Worm (Caenorhabditis elegans) whole organism, young adult: ENCODE data around the gene ZC132.9.
"Not testable (repeated sequence)": the region's sequence is repeated elsewhere in the genome, so short reads cannot be mapped to it uniquely, and the experiment has no call there.

Source experiments
- F52B5.7 ChIP-seq: sonication (generic microtip); optimal IDR thresholded peaks from 2 replicates; lab custom pipeline; 2016; ENCODE audit warnings: mild to moderate bottlenecking, missing genetic modification characterization, missing compliant biosample characterization
- ama-1 ChIP-seq, 3 experiments: fragments of 150-350 bp in 1 of 3; sonication (generic microtip) in 2 of 3; optimal IDR thresholded peaks; 2 replicates each; lab custom pipeline; 2014 to 2018; ENCODE audit warnings: missing biosample characterization in 2 of 3, missing genetic modification characterization in 2 of 3, missing genetic modification reagents in 2 of 3
- ceh-27 ChIP-seq: fragments of 200-800 bp; sonication (Bioruptor generic); optimal IDR thresholded peaks from 2 replicates; lab custom pipeline; 2018; ENCODE audit warnings: mild to moderate bottlenecking, missing genetic modification characterization, moderate library complexity, missing compliant biosample characterization
- dpff-1 ChIP-seq: sonication (generic microtip); optimal IDR thresholded peaks from 2 replicates; lab custom pipeline; 2017; ENCODE audit warnings: mild to moderate bottlenecking, missing genetic modification characterization, missing compliant biosample characterization
- hmg-1.2 ChIP-seq: fragments of 200-800 bp; sonication (Bioruptor generic); IDR thresholded peaks from 2 replicates; pipeline ENCODE4 v1.3.6; 2022; ENCODE audit warnings: missing genetic modification reagents, missing genetic modification characterization, missing compliant biosample characterization
- nfyb-1 ChIP-seq: fragments of 200-800 bp; sonication (Bioruptor generic); IDR thresholded peaks from 2 replicates; pipeline ENCODE4 v1.3.6; 2022; ENCODE audit warnings: missing genetic modification reagents, missing genetic modification characterization, missing compliant biosample characterization
- sdz-38 ChIP-seq: sonication (generic microtip); optimal IDR thresholded peaks from 2 replicates; lab custom pipeline; 2016; ENCODE audit warnings: missing genotype, missing genetic modification characterization, missing compliant biosample characterization
- snpc-1.1 ChIP-seq: sonication (generic microtip); optimal IDR thresholded peaks from 2 replicates; lab custom pipeline; 2017; ENCODE audit warnings: missing genetic modification characterization, mild to moderate bottlenecking, missing compliant biosample characterization, antibody characterized with exemption, moderate library complexity, missing genotype, missing genetic modification reagents; ENCODE audit not compliant: insufficient read depth
- ztf-25 ChIP-seq: fragments of 200-800 bp; sonication (Bioruptor generic); IDR thresholded peaks from 2 replicates; pipeline ENCODE4 v1.3.6; 2022; ENCODE audit warnings: missing genetic modification reagents, missing genetic modification characterization, missing compliant biosample characterization

ce11 chrV:4310414-4310813 lies 9.4 kb downstream of the ZC132.9 start:
- not testable (repeated sequence) for TF ChIP-seq ceh-27 (GFP tag; lab: Kevin White, UChicago); dpff-1; ama-1 (optimal IDR thresholded peaks at IDR 0.05; lab: Kevin White, UChicago); ama-1 (GFP tag; optimal IDR thresholded peaks at IDR 0.05; lab: Kevin White, UChicago); nfyb-1 (GFP tag; lab: Robert Waterston, UW); snpc-1.1 (tag; lab: Kevin White, UChicago); hmg-1.2 (GFP tag; lab: Robert Waterston, UW); F52B5.7 (tag; lab: Kevin White, UChicago); sdz-38; ztf-25 (GFP tag; lab: Robert Waterston, UW)
